Worm (Caenorhabditis elegans): ENCODE results near the gene F45D3.3.
A peak's percentile ranks its signal among the peaks of the same experiment; 100 is the strongest.

The F45D3.3 gene

ce11 chrV:12532369-12532768 is 17.8 kb downstream of the F45D3.3 start:
- TF ChIP-seq hlh-11 (tag; optimal IDR thresholded peaks at IDR 0.05) (peak; percentile 10), dve-1 (tag; optimal IDR thresholded peaks at IDR 0.05; ENCODE audit: insufficient read depth) (peak; percentile 19), Y5F2A.4 (GFP tag; optimal IDR thresholded peaks at IDR 0.05) (no peak), madf-5 (GFP tag; IDR thresholded peaks at IDR 0.05) (no peak), aha-1 (tag) (peak; percentile 75), pqm-1 (tag; optimal IDR thresholded peaks at IDR 0.05) (peak; percentile 42), nhr-28 (tag; optimal IDR thresholded peaks at IDR 0.05) (peak; percentile 14), daf-16 (GFP tag; optimal IDR thresholded peaks at IDR 0.05) (no peak), daf-16 (tag; optimal IDR thresholded peaks at IDR 0.05) (peak; percentile 54), dmd-6 (GFP tag; IDR thresholded peaks at IDR 0.05) (peak; percentile 45; the same call in 1 of the 2 replicates)

- TF ChIP-seq nhr-48 (tag; optimal IDR thresholded peaks at IDR 0.05) = peak; percentile 26
- TF ChIP-seq nhr-11 (tag; optimal IDR thresholded peaks at IDR 0.05) = peak; percentile 42
- no peak for TF ChIP-seq mdt-29 (GFP tag; IDR thresholded peaks at IDR 0.05)
- TF ChIP-seq dmd-6 (GFP tag; IDR thresholded peaks at IDR 0.05) = no peak
- no peak for TF ChIP-seq lin-13 (GFP tag; optimal IDR thresholded peaks at IDR 0.05)
- no peak for TF ChIP-seq nhr-111 (GFP tag; optimal IDR thresholded peaks at IDR 0.05)
- TF ChIP-seq hlh-11 (tag; optimal IDR thresholded peaks at IDR 0.05) = no peak
These were observed 19.1 kb downstream of the F45D3.3 start for ce11 chrV:12531084-12531483.

ce11 chrV:12530129-12530528 is 20.1 kb downstream of the F45D3.3 start:
- TF ChIP-seq ceh-28 (tag; optimal IDR thresholded peaks at IDR 0.05) = no peak
- no peak for TF ChIP-seq Y5F2A.4 (GFP tag; optimal IDR thresholded peaks at IDR 0.05)
- no peak for TF ChIP-seq ceh-44 (GFP tag; IDR thresholded peaks at IDR 0.05)
- TF ChIP-seq T20F7.1 (GFP tag; optimal IDR thresholded peaks at IDR 0.05) = no peak
- peak; percentile 19 to 31 for TF ChIP-seq lsy-2 (tag; optimal IDR thresholded peaks at IDR 0.05)
- no peak for TF ChIP-seq zip-11 (GFP tag; IDR thresholded peaks at IDR 0.05)
- TF ChIP-seq attf-4 (tag; optimal IDR thresholded peaks at IDR 0.05) = no peak
- no peak for TF ChIP-seq spr-3 (GFP tag; optimal IDR thresholded peaks at IDR 0.05)
- TF ChIP-seq hlh-30 (tag; optimal IDR thresholded peaks at IDR 0.05; ENCODE audit: insufficient read depth) = peak; percentile 33
- TF ChIP-seq nhr-11 (tag; optimal IDR thresholded peaks at IDR 0.05) = no peak
- TF ChIP-seq F10B5.3 (tag; optimal IDR thresholded peaks at IDR 0.05) = no peak
- TF ChIP-seq dve-1 (tag; optimal IDR thresholded peaks at IDR 0.05; ENCODE audit: insufficient read depth) = no peak
- no peak for TF ChIP-seq ces-1 (GFP tag; optimal IDR thresholded peaks at IDR 0.05)
- TF ChIP-seq lin-39 (tag; optimal IDR thresholded peaks at IDR 0.05) = no peak
- TF ChIP-seq nhr-6 (tag; optimal IDR thresholded peaks at IDR 0.05) = no peak
- no peak for TF ChIP-seq unc-130 (GFP tag; optimal IDR thresholded peaks at IDR 0.05)
- TF ChIP-seq hlh-11 (tag; optimal IDR thresholded peaks at IDR 0.05) = no peak
- no peak for TF ChIP-seq cey-2 (tag; optimal IDR thresholded peaks at IDR 0.05; ENCODE audit: borderline replicate concordance, insufficient read depth)
- TF ChIP-seq ceh-20 (GFP tag; IDR thresholded peaks at IDR 0.05) = 0 out of 2 replicates have a peak, but pooled peaks have one; percentile 24
- TF ChIP-seq R02D3.7 (tag; optimal IDR thresholded peaks at IDR 0.05) = no peak
- TF ChIP-seq madf-9 (GFP tag; conservative IDR thresholded peaks at IDR 0.05) = no peak
- TF ChIP-seq D1046.2 (GFP tag; IDR thresholded peaks at IDR 0.05) = no peak
- no peak for TF ChIP-seq mdt-29 (GFP tag; IDR thresholded peaks at IDR 0.05)
- TF ChIP-seq lin-38 (GFP tag; IDR thresholded peaks at IDR 0.05) = no peak
- TF ChIP-seq nhr-111 (GFP tag; optimal IDR thresholded peaks at IDR 0.05) = no peak
- TF ChIP-seq fos-1 (tag; optimal IDR thresholded peaks at IDR 0.05) = no peak
- TF ChIP-seq gei-8 (GFP tag; optimal IDR thresholded peaks at IDR 0.05) = no peak
- no peak for TF ChIP-seq nhr-10 (tag; optimal IDR thresholded peaks at IDR 0.05)
- TF ChIP-seq mxl-3 (GFP tag; optimal IDR thresholded peaks at IDR 0.05) = no peak
- TF ChIP-seq tag-97 (GFP tag; IDR thresholded peaks at IDR 0.05) = no peak
- TF ChIP-seq skn-1 (tag; optimal IDR thresholded peaks at IDR 0.05) = no peak
- TF ChIP-seq lim-7 (GFP tag; IDR thresholded peaks at IDR 0.05) = no peak
- no peak for TF ChIP-seq nhr-28 (tag; optimal IDR thresholded peaks at IDR 0.05)
- TF ChIP-seq nhr-237 (tag; optimal IDR thresholded peaks at IDR 0.05) = no peak
- TF ChIP-seq pqm-1 (tag; optimal IDR thresholded peaks at IDR 0.05) = no peak
- TF ChIP-seq mep-1 (tag; optimal IDR thresholded peaks at IDR 0.05) = peak; percentile 40
- no peak for TF ChIP-seq nhr-76 (tag; optimal IDR thresholded peaks at IDR 0.05)
- TF ChIP-seq Y75B8A.6 (GFP tag; IDR thresholded peaks at IDR 0.05) = no peak
- TF ChIP-seq egl-43 (GFP tag; IDR thresholded peaks at IDR 0.05) = no peak
- no peak for TF ChIP-seq lin-15B (tag; optimal IDR thresholded peaks at IDR 0.05)
- TF ChIP-seq ama-1 (optimal IDR thresholded peaks at IDR 0.05) = no peak
- peak; percentile 9 for TF ChIP-seq nhr-48 (tag; optimal IDR thresholded peaks at IDR 0.05)

Measured in whole organism, L4 larva.